Worm (Caenorhabditis elegans) whole organism, L3 larva: ENCODE measurements around the gene C17B7.12.

ENCODE experiments used
- R02D3.7 ChIP-seq: fragments of 150-350 bp; optimal IDR thresholded peaks from 2 replicates; lab custom pipeline; 2014; ENCODE audit warnings: missing biosample characterization, missing genetic modification characterization
- ZK546.5 ChIP-seq: sonication (generic microtip); optimal IDR thresholded peaks from 2 replicates; lab custom pipeline; 2017; ENCODE audit warnings: missing biosample characterization, missing genetic modification characterization
- aly-2 ChIP-seq: fragments of 150-350 bp; optimal IDR thresholded peaks from 2 replicates; lab custom pipeline; 2014; ENCODE audit warnings: missing biosample characterization, missing genetic modification characterization
- ama-1 ChIP-seq: fragments of 150-350 bp; optimal IDR thresholded peaks from 2 replicates; lab custom pipeline; 2018
- ceh-16 ChIP-seq: sonication (generic microtip); optimal IDR thresholded peaks from 2 replicates; lab custom pipeline; 2017; ENCODE audit warnings: missing biosample characterization, missing genetic modification characterization
- ceh-28 ChIP-seq: fragments of 150-350 bp; optimal IDR thresholded peaks from 2 replicates; lab custom pipeline; 2014; ENCODE audit warnings: missing biosample characterization, missing genetic modification reagents, missing genetic modification characterization
- ceh-82 ChIP-seq: fragments of 150-350 bp; optimal IDR thresholded peaks from 2 replicates; lab custom pipeline; 2014; ENCODE audit warnings: missing biosample characterization, missing genetic modification characterization
- daf-12 ChIP-seq: fragments of 150-350 bp; optimal IDR thresholded peaks from 2 replicates; lab custom pipeline; 2014; ENCODE audit warnings: missing biosample characterization, missing genetic modification reagents, missing genetic modification characterization
- egl-5 ChIP-seq: fragments of 150-350 bp; optimal IDR thresholded peaks from 2 replicates; lab custom pipeline; 2017; ENCODE audit warnings: missing biosample characterization, missing genetic modification reagents, missing genetic modification characterization, inconsistent platforms
- elt-1 ChIP-seq: fragments of 150-350 bp; optimal IDR thresholded peaks from 2 replicates; lab custom pipeline; 2014; ENCODE audit warnings: missing biosample characterization, missing genetic modification characterization
- eor-1 ChIP-seq, 2 experiments: fragments of 150-350 bp; optimal IDR thresholded peaks; 2 replicates each; lab custom pipeline; 2014 to 2018; ENCODE audit warnings: missing biosample characterization in 2 of 2, missing genetic modification characterization in 2 of 2
- fkh-10 ChIP-seq: sonication (generic microtip); optimal IDR thresholded peaks from 2 replicates; lab custom pipeline; 2017; ENCODE audit warnings: missing biosample characterization, missing genetic modification reagents, missing genetic modification characterization
- fkh-2 ChIP-seq: fragments of 150-350 bp; optimal IDR thresholded peaks from 2 replicates; lab custom pipeline; 2014; ENCODE audit warnings: missing biosample characterization, missing genetic modification reagents, missing genetic modification characterization
- fos-1 ChIP-seq: fragments of 150-350 bp; optimal IDR thresholded peaks from 2 replicates; lab custom pipeline; 2014; ENCODE audit warnings: missing biosample characterization, missing genetic modification characterization
- lin-15B ChIP-seq: fragments of 150-350 bp; optimal IDR thresholded peaks from 2 replicates; lab custom pipeline; 2014; ENCODE audit warnings: missing biosample characterization, missing genetic modification characterization
- lsy-12 ChIP-seq: sonication (generic microtip); optimal IDR thresholded peaks from 2 replicates; lab custom pipeline; 2016; ENCODE audit warnings: mild to moderate bottlenecking, missing genetic modification characterization, missing compliant biosample characterization
- mdl-1 ChIP-seq: fragments of 150-350 bp; optimal IDR thresholded peaks from 2 replicates; lab custom pipeline; 2014; ENCODE audit warnings: missing biosample characterization, missing genetic modification characterization
- mml-1 ChIP-seq: fragments of 150-350 bp; sonication (generic microtip); optimal IDR thresholded peaks from 3 replicates; lab custom pipeline; 2014; ENCODE audit warnings: missing biosample characterization, missing genetic modification characterization
- nfya-1 ChIP-seq: sonication (generic microtip); optimal IDR thresholded peaks from 2 replicates; lab custom pipeline; 2017; ENCODE audit warnings: missing genetic modification characterization, mild to moderate bottlenecking, missing compliant biosample characterization, antibody characterized with exemption, moderate library complexity; ENCODE audit not compliant: insufficient read depth
- nhr-11 ChIP-seq: fragments of 150-350 bp; optimal IDR thresholded peaks from 2 replicates; lab custom pipeline; 2014; ENCODE audit warnings: missing biosample characterization, missing genetic modification characterization
- nhr-23 ChIP-seq: fragments of 150-350 bp; optimal IDR thresholded peaks from 2 replicates; lab custom pipeline; 2014; ENCODE audit warnings: missing biosample characterization, missing genetic modification reagents, missing genetic modification characterization
- nhr-25 ChIP-seq: sonication (generic microtip); optimal IDR thresholded peaks from 2 replicates; lab custom pipeline; 2017; ENCODE audit warnings: missing biosample characterization, missing genetic modification characterization
- nhr-28 ChIP-seq: fragments of 150-350 bp; optimal IDR thresholded peaks from 2 replicates; lab custom pipeline; 2014; ENCODE audit warnings: missing biosample characterization, missing genetic modification characterization
- nhr-43 ChIP-seq: sonication (generic microtip); optimal IDR thresholded peaks from 2 replicates; lab custom pipeline; 2016; ENCODE audit warnings: mild to moderate bottlenecking, missing genetic modification characterization, missing compliant biosample characterization; ENCODE audit not compliant: poor library complexity, severe bottlenecking
- nhr-67 ChIP-seq: fragments of 150-350 bp; optimal IDR thresholded peaks from 2 replicates; lab custom pipeline; 2014; ENCODE audit warnings: missing biosample characterization, missing genetic modification characterization
- nhr-77 ChIP-seq: fragments of 150-350 bp; optimal IDR thresholded peaks from 2 replicates; lab custom pipeline; 2014; ENCODE audit warnings: missing biosample characterization, missing genetic modification characterization
- pha-4 ChIP-seq: fragments of 150-350 bp; optimal IDR thresholded peaks from 2 replicates; lab custom pipeline; 2014; ENCODE audit warnings: missing biosample characterization, missing genetic modification reagents, missing genetic modification characterization
- pqm-1 ChIP-seq: fragments of 150-350 bp; optimal IDR thresholded peaks from 2 replicates; lab custom pipeline; 2017; ENCODE audit warnings: missing biosample characterization, missing genetic modification characterization, inconsistent platforms
- sea-2 ChIP-seq: fragments of 150-350 bp; sonication (generic microtip); optimal IDR thresholded peaks from 4 replicates; lab custom pipeline; 2014; ENCODE audit warnings: missing biosample characterization, missing genetic modification reagents, missing genetic modification characterization
- snpc-4 ChIP-seq: fragments of 150-350 bp; optimal IDR thresholded peaks from 2 replicates; lab custom pipeline; 2014; ENCODE audit warnings: missing biosample characterization, missing genetic modification characterization
- tbx-2 ChIP-seq: sonication (generic microtip); optimal IDR thresholded peaks from 2 replicates; lab custom pipeline; 2016; ENCODE audit warnings: mild to moderate bottlenecking, missing genetic modification characterization, missing compliant biosample characterization
- unc-39 ChIP-seq: sonication (generic microtip); optimal IDR thresholded peaks from 4 replicates; lab custom pipeline; 2017; ENCODE audit warnings: missing biosample characterization, missing genetic modification characterization
- unc-62 ChIP-seq: fragments of 150-350 bp; sonication (generic microtip); optimal IDR thresholded peaks from 4 replicates; lab custom pipeline; 2014; ENCODE audit warnings: missing biosample characterization, missing genetic modification reagents, missing genetic modification characterization
- zag-1 ChIP-seq: fragments of 150-350 bp; optimal IDR thresholded peaks from 2 replicates; lab custom pipeline; 2014; ENCODE audit warnings: missing biosample characterization, missing genetic modification characterization

Gene C17B7.12

DNA sequence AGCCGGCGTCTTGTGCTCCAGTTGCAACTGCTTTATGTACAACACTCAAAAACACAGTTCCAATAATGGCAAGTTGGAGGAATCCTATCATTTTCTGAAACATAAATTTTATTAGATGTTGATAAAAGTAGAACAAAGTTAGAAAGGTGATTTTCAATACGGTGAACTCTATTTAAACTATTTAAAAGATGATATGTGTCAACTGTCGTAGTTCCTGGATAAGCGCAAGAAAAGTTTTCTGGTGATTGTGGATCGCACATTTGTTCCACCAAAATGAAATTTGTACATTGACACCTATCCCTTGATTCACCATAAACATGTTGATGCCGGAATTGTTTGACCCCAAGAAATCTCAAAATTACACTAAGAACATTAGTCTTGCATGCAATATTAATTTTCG, 21.0 kb upstream of the C17B7.12 start, which contains the start of gene C17B7.9:
Gene C17B7.9 (minus strand): TSS at position 101 of the 400 bp plus-strand sequence.
- TF ChIP-seq nhr-25 (tag; lab: Kevin White, UChicago), result no peak
- no peak for TF ChIP-seq fkh-10 (GFP tag; lab: Kevin White, UChicago)
- TF ChIP-seq pqm-1 (tag; lab: Kevin White, UChicago), result no peak
- no peak for TF ChIP-seq fos-1 (tag; lab: Kevin White, UChicago)
- TF ChIP-seq mdl-1 (tag; lab: Kevin White, UChicago), result no peak
- TF ChIP-seq ama-1, result no peak
- no peak for TF ChIP-seq elt-1 (tag; lab: Kevin White, UChicago)
- no peak for TF ChIP-seq eor-1 (tag; optimal IDR thresholded peaks at IDR 0.05; lab: Kevin White, UChicago)
- TF ChIP-seq ZK546.5 (tag; lab: Kevin White, UChicago), result no peak
- no peak for TF ChIP-seq sea-2 (GFP tag; lab: Kevin White, UChicago)

DNA sequence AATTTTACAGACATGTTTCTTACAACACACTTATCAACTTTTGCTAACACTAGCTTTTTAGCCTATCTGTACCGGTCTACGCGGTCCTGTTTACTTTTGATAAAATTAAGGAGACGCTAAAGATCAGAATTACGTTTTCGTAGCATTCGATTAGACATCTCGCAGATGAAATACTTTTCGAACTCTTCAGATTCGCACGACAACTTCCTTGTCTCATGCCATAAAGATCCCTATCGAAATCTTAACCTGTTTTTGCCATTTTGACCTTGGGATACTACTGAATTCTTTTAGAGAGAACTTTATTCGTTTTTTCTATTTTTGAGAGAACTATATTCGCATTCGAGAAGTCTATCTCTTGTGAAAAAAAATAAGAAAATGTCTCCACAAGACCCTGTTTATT, 19.7 kb upstream of the C17B7.12 start, which contains the start of gene C17B7.5:
Gene C17B7.5 (plus strand): TSS at position 301 of the 400 bp plus-strand sequence.
- TF ChIP-seq ama-1 (no peak), nhr-23 (no peak), egl-5 (no peak), mml-1 (tag; lab: Kevin White, UChicago) (no peak), snpc-4 (tag; lab: Kevin White, UChicago) (no peak), pha-4 (tag; lab: Kevin White, UChicago) (no peak), unc-39 (no peak), nhr-77 (tag; lab: Kevin White, UChicago) (no peak), tbx-2 (tag; lab: Kevin White, UChicago) (no peak), R02D3.7 (tag; lab: Kevin White, UChicago) (no peak), daf-12 (tag; lab: Kevin White, UChicago) (no peak), nhr-28 (tag; lab: Kevin White, UChicago) (no peak), ceh-16 (tag; lab: Kevin White, UChicago) (no peak), nhr-67 (tag; lab: Kevin White, UChicago) (no peak), nhr-25 (tag; lab: Kevin White, UChicago) (no peak), unc-62 (no peak)

ce11 chrV:3339009-3339408, 14.0 kb upstream of the C17B7.12 start, which contains the start of gene C17B7.4:
Gene C17B7.4 (plus strand): TSS chrV:3339309.
- no peak for TF ChIP-seq nhr-23
- TF ChIP-seq mml-1 (tag; lab: Kevin White, UChicago), result no peak
- TF ChIP-seq aly-2 (tag; lab: Kevin White, UChicago), result no peak
- no peak for TF ChIP-seq tbx-2 (tag; lab: Kevin White, UChicago)
- TF ChIP-seq nhr-43 (tag; lab: Kevin White, UChicago), result no peak
- no peak for TF ChIP-seq nfya-1 (tag; lab: Kevin White, UChicago)
- no peak for TF ChIP-seq ceh-28 (tag; lab: Kevin White, UChicago)
- no peak for TF ChIP-seq fkh-2 (tag; lab: Kevin White, UChicago)
- no peak for TF ChIP-seq nhr-25 (tag; lab: Kevin White, UChicago)
- no peak for TF ChIP-seq egl-5
- no peak for TF ChIP-seq lsy-12 (tag; lab: Kevin White, UChicago)
- TF ChIP-seq ceh-82 (tag; lab: Kevin White, UChicago), result no peak
- no peak for TF ChIP-seq pqm-1 (tag; lab: Kevin White, UChicago)
- no peak for TF ChIP-seq elt-1 (tag; lab: Kevin White, UChicago)
- TF ChIP-seq daf-12 (tag; lab: Kevin White, UChicago), result no peak
- no peak for TF ChIP-seq nhr-11 (tag; lab: Kevin White, UChicago)
- TF ChIP-seq nhr-28 (tag; lab: Kevin White, UChicago), result no peak
- TF ChIP-seq lin-15B (tag; lab: Kevin White, UChicago), result no peak
- no peak for TF ChIP-seq ceh-16 (tag; lab: Kevin White, UChicago)
- no peak for TF ChIP-seq fkh-10 (GFP tag; lab: Kevin White, UChicago)

DNA sequence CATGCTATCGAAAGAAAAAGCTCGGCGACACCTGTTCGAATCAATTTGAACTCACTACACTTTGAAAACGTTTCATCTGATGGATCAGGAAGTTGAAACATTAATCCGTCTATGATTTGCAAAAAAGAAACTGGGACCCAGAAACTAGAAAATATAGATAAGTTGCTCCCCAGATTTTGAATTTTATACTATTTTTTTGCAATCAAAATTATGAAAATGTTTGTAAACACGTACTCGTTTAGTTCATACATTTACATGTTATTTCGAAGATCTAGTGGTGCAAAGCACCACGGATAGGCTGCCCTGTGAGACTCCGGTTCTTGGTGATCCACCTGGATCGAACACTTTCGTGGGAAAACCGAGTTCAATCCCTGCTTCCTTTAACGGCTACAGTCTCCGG, 11.1 kb upstream of the C17B7.12 start, which contains the start of gene C17B7.10:
Gene C17B7.10 (minus strand): TSS at position 101 of the 400 bp plus-strand sequence.
- TF ChIP-seq lin-15B (tag; lab: Kevin White, UChicago) (no peak), nhr-77 (tag; lab: Kevin White, UChicago) (no peak), nhr-25 (tag; lab: Kevin White, UChicago) (no peak), zag-1 (no peak), ama-1 (no peak)
- TF ChIP-seq, all 47 proteins: peak for 0
